Worm (Caenorhabditis elegans) whole organism, young adult: ENCODE measurements around the gene fbxa-112.
"Not testable (repeated sequence)": the region's sequence is repeated elsewhere in the genome, so short reads cannot be mapped to it uniquely, and the experiment has no call there.

Experiments used
- F55B11.4 ChIP-seq: sonication (generic microtip); optimal IDR thresholded peaks from 2 replicates; lab custom pipeline; 2016; ENCODE audit warnings: missing compliant biosample characterization, missing genetic modification characterization, borderline replicate concordance; ENCODE audit not compliant: insufficient read depth
- hrde-1 ChIP-seq: sonication (generic microtip); optimal IDR thresholded peaks from 2 replicates; lab custom pipeline; 2016; ENCODE audit warnings: missing genetic modification characterization, mild to moderate bottlenecking, missing compliant biosample characterization, moderate library complexity, missing genotype, missing genetic modification reagents, borderline replicate concordance
- hsf-1 ChIP-seq: fragments of 200-800 bp; sonication (Bioruptor generic); IDR thresholded peaks from 2 replicates; pipeline ENCODE4 v1.3.6; 2022; ENCODE audit warnings: missing genetic modification reagents, missing genetic modification characterization, missing compliant biosample characterization

DNA sequence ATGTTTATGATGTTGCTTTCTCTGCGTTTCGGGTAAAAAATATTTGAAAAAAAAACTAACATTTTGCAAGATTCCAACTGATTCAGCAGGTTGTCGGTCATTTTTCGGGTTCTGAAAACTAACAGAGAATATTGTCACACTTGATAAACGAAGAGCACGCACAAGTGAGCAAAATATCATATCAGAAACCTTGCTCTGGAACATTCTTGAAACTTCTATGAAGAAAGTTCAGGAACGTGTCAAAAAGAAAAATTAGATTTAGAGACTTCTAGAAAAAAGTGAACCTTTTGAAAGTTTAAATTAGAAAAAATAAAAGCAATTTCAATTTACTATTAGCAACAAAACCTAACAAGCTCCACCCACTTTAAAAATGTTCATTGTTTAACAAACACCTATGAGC lies at the start of gene fbxa-112:
- not testable (repeated sequence) for TF ChIP-seq F55B11.4 (tag; lab: Kevin White, UChicago); hrde-1 (tag; lab: Kevin White, UChicago); hsf-1 (GFP tag; lab: Robert Waterston, UW)
